Worm (Caenorhabditis elegans) whole organism, mixed stage, embryonic: ENCODE results near the gene atgl-1.

Experiments used
- blmp-1 ChIP-seq: fragments of 150-350 bp; optimal IDR thresholded peaks from 2 replicates; lab custom pipeline; 2014; ENCODE audit warnings: missing biosample characterization, missing genetic modification characterization
- ceh-39 ChIP-seq: fragments of 150-350 bp; optimal IDR thresholded peaks from 2 replicates; lab custom pipeline; 2014; ENCODE audit warnings: missing biosample characterization, missing genetic modification characterization
- ceh-83 ChIP-seq: fragments of 200-800 bp; sonication (Bioruptor generic); optimal IDR thresholded peaks from 2 replicates; lab custom pipeline; 2018; ENCODE audit warnings: mild to moderate bottlenecking, missing genetic modification characterization, missing compliant biosample characterization
- ces-1 ChIP-seq: fragments of 150-350 bp; optimal IDR thresholded peaks from 2 replicates; lab custom pipeline; 2014; ENCODE audit warnings: missing biosample characterization, missing genetic modification reagents, missing genetic modification characterization
- hlh-1 ChIP-seq: fragments of 150-350 bp; optimal IDR thresholded peaks from 2 replicates; lab custom pipeline; 2014; ENCODE audit warnings: missing biosample characterization, missing genetic modification reagents, missing genetic modification characterization
- lin-32 ChIP-seq: fragments of 200-800 bp; sonication (Bioruptor generic); optimal IDR thresholded peaks from 2 replicates; lab custom pipeline; 2018; ENCODE audit warnings: mild to moderate bottlenecking, missing genetic modification characterization, missing compliant biosample characterization
- lsy-2 ChIP-seq: fragments of 150-350 bp; optimal IDR thresholded peaks from 2 replicates; lab custom pipeline; 2014; ENCODE audit warnings: missing biosample characterization, missing genetic modification characterization
- mab-5 ChIP-seq: fragments of 150-350 bp; optimal IDR thresholded peaks from 2 replicates; lab custom pipeline; 2014; ENCODE audit warnings: missing biosample characterization, missing genetic modification characterization
- mep-1 ChIP-seq: fragments of 150-350 bp; optimal IDR thresholded peaks from 2 replicates; lab custom pipeline; 2017; ENCODE audit warnings: missing biosample characterization, missing genetic modification reagents, missing genetic modification characterization, inconsistent platforms
- nhr-12 ChIP-seq: fragments of 150-350 bp; optimal IDR thresholded peaks from 2 replicates; lab custom pipeline; 2014; ENCODE audit warnings: missing biosample characterization, missing genetic modification characterization
- nhr-237 ChIP-seq: fragments of 150-350 bp; optimal IDR thresholded peaks from 2 replicates; lab custom pipeline; 2014; ENCODE audit warnings: missing biosample characterization, missing genetic modification characterization
- pha-4 ChIP-seq: fragments of 150-350 bp; optimal IDR thresholded peaks from 2 replicates; lab custom pipeline; 2018; ENCODE audit warnings: missing biosample characterization, missing genetic modification reagents, missing genetic modification characterization
- sem-2 ChIP-seq: fragments of 200-800 bp; sonication (Bioruptor generic); optimal IDR thresholded peaks from 2 replicates; lab custom pipeline; 2018; ENCODE audit warnings: mild to moderate bottlenecking, missing genetic modification characterization, missing compliant biosample characterization
- sptf-1 ChIP-seq: sonication (generic microtip); optimal IDR thresholded peaks from 2 replicates; lab custom pipeline; 2017; ENCODE audit warnings: mild to moderate bottlenecking, missing genetic modification characterization, moderate library complexity, missing compliant biosample characterization
- unc-120 ChIP-seq: sonication (generic microtip); optimal IDR thresholded peaks from 2 replicates; lab custom pipeline; 2017; ENCODE audit warnings: missing genetic modification characterization, missing compliant biosample characterization; ENCODE audit not compliant: poor library complexity, severe bottlenecking
- unc-39 ChIP-seq: fragments of 150-350 bp; optimal IDR thresholded peaks from 2 replicates; lab custom pipeline; 2014; ENCODE audit warnings: missing biosample characterization, missing genetic modification characterization
- zip-8 ChIP-seq: fragments of 150-350 bp; optimal IDR thresholded peaks from 2 replicates; lab custom pipeline; 2014; ENCODE audit warnings: missing biosample characterization, missing genetic modification characterization

The atgl-1 gene

DNA sequence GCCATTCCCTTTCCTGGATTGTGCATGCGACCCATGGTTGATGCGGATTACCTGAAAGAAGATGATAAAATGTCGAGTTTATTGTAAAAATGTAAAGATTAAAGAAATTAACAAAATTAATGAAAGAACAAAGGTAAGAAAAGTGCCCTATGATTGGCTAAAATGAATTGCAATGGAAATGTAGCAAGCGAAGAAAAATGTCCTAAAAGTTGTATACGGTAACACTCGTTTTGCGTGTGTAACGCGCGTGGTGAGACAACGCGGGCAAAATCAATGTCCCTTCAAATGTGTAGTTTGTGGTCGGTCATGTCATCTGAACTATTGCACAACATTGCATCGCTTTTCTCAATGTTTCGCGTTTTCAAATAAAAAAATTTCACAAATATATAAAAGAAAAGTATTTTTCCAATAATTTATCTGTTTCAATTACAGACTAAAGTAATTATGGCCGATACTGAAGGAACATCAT, 44.3 kb downstream of the atgl-1 start, which contains the start of the genes rps-13 and nfx-1 (continued):
- TF ChIP-seq hlh-1 (peak; percentile 65), pha-4 (tag; lab: Kevin White, UChicago) (peak; percentile 88), zip-8 (tag; lab: Kevin White, UChicago) (no peak), unc-39 (tag; lab: Kevin White, UChicago) (no peak)

DNA sequence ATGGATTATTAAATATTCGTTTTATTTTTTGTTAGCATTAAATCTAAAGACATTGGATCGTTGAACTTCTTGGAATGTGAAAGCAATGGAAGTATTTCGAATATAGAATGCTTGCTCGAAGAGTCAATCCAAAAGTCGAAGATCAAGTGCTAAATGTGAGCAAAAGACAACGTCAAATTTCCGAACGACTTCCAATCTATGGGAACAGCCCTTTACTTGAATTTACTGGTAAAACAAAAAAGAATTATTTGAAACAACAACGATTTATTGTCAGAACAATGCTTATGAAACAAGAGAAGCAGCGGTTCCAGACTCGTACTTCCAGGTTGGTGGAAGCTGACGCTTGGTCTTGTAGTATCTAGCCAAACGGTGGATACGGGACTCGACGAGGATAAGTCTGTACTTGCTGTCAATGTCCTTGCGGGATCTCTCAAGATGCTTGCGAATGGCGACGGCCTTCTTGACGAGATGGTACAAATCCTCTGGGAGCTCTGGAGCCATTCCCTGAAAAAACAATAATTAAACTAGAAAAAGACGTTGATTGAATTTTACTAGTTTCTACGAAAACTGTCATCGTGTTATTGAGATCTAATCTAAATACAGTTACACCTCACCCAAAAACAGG, 45.3 kb downstream of the atgl-1 start:
- TF ChIP-seq blmp-1 (tag; lab: Kevin White, UChicago): no peak
- TF ChIP-seq ces-1: no peak
- no peak for TF ChIP-seq lsy-2 (tag; lab: Kevin White, UChicago)
- no peak for TF ChIP-seq mep-1
- TF ChIP-seq lin-32 (GFP tag; lab: Kevin White, UChicago): no peak
- TF ChIP-seq sem-2 (GFP tag; lab: Kevin White, UChicago): no peak
- TF ChIP-seq ceh-39 (tag; lab: Kevin White, UChicago): no peak
- TF ChIP-seq nhr-237: no peak
- TF ChIP-seq ceh-83: no peak

DNA sequence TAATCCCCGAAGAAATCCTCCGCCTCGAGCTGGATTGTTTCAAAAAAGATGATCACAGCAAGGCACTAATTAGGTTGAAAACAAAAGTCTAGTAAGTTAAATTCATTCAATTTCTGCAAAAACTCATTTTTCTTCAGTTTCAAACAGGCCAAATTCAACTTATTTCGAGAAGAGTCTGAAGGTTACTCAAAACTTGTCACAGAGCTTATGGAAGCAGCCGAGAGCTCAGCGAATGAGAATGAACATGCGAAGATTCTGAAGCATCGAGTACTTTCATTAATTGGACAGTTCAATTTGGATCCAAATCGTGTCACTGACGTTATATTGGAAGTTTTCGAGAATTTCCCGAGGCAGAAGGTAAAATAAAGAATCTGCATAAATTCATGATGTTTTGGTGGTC, 50.7 kb downstream of the atgl-1 start:
- TF ChIP-seq blmp-1 (tag; lab: Kevin White, UChicago) (no peak), sptf-1 (tag; lab: Kevin White, UChicago) (no peak), unc-120 (no peak), mab-5 (tag; lab: Kevin White, UChicago) (no peak)

DNA sequence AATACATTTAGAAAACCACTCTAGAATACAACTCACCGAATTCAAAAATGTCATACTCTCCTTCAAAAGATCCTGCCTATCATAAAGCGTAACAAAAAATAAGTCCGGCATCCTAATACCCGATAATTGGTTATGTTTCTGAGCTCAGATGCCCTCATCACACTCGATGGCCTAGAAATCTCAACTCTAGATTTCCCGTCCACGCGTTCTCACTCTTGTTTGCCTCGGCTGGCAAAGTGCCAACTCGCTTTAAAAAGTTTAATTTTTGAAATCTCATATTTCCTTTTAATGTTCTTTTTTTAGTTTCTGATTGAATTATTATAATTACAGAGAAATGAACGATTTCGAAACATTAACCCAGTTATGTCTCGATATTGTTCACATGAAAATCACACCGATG, 51.5 kb downstream of the atgl-1 start, which contains the start of the genes C56G2.15 and thoc-2:
Gene C56G2.15, minus strand, starts transcription at position 188 of the 400 bp plus-strand sequence.
Gene thoc-2, plus strand, starts transcription at position 331 of the 400 bp plus-strand sequence.
- TF ChIP-seq nhr-12 (tag; lab: Kevin White, UChicago): no peak
- TF ChIP-seq hlh-1: no peak
- TF ChIP-seq zip-8 (tag; lab: Kevin White, UChicago): no peak
- no peak for TF ChIP-seq blmp-1 (tag; lab: Kevin White, UChicago)
